Worm (Caenorhabditis elegans) whole organism, L3 larva: ENCODE results near the gene hex-1.

Source experiments
- ZK546.5 ChIP-seq: sonication (generic microtip); optimal IDR thresholded peaks from 2 replicates; lab custom pipeline; 2017; ENCODE audit warnings: missing biosample characterization, missing genetic modification characterization
- ceh-16 ChIP-seq: sonication (generic microtip); optimal IDR thresholded peaks from 2 replicates; lab custom pipeline; 2017; ENCODE audit warnings: missing biosample characterization, missing genetic modification characterization
- ceh-82 ChIP-seq: fragments of 150-350 bp; optimal IDR thresholded peaks from 2 replicates; lab custom pipeline; 2014; ENCODE audit warnings: missing biosample characterization, missing genetic modification characterization
- ceh-9 ChIP-seq: sonication (generic microtip); optimal IDR thresholded peaks from 2 replicates; lab custom pipeline; 2018; ENCODE audit warnings: missing biosample characterization, missing genetic modification characterization
- egl-5 ChIP-seq: fragments of 150-350 bp; optimal IDR thresholded peaks from 2 replicates; lab custom pipeline; 2017; ENCODE audit warnings: missing biosample characterization, missing genetic modification reagents, missing genetic modification characterization, inconsistent platforms
- elt-1 ChIP-seq: fragments of 150-350 bp; optimal IDR thresholded peaks from 2 replicates; lab custom pipeline; 2014; ENCODE audit warnings: missing biosample characterization, missing genetic modification characterization
- elt-2 ChIP-seq: sonication (generic microtip); optimal IDR thresholded peaks from 2 replicates; lab custom pipeline; 2016; ENCODE audit warnings: missing genetic modification reagents, mild to moderate bottlenecking, missing genetic modification characterization, missing compliant biosample characterization
- elt-3 ChIP-seq, 3 experiments: fragments of 150-350 bp in 1 of 3; sonication (generic microtip) in 2 of 3; optimal IDR thresholded peaks; 2 replicates in 2 of 3; 4 replicates in 1 of 3; lab custom pipeline; 2014 to 2017; ENCODE audit warnings: missing biosample characterization in 3 of 3, missing genetic modification characterization in 3 of 3
- fkh-10 ChIP-seq: sonication (generic microtip); optimal IDR thresholded peaks from 2 replicates; lab custom pipeline; 2017; ENCODE audit warnings: missing biosample characterization, missing genetic modification reagents, missing genetic modification characterization
- fos-1 ChIP-seq: fragments of 150-350 bp; optimal IDR thresholded peaks from 2 replicates; lab custom pipeline; 2014; ENCODE audit warnings: missing biosample characterization, missing genetic modification characterization
- jun-1 ChIP-seq: fragments of 150-350 bp; optimal IDR thresholded peaks from 2 replicates; lab custom pipeline; 2014; ENCODE audit warnings: missing biosample characterization, missing genetic modification reagents, missing genetic modification characterization
- mdl-1 ChIP-seq: fragments of 150-350 bp; optimal IDR thresholded peaks from 2 replicates; lab custom pipeline; 2014; ENCODE audit warnings: missing biosample characterization, missing genetic modification characterization
- mml-1 ChIP-seq: fragments of 150-350 bp; sonication (generic microtip); optimal IDR thresholded peaks from 3 replicates; lab custom pipeline; 2014; ENCODE audit warnings: missing biosample characterization, missing genetic modification characterization
- nfya-1 ChIP-seq: sonication (generic microtip); optimal IDR thresholded peaks from 2 replicates; lab custom pipeline; 2017; ENCODE audit warnings: missing genetic modification characterization, mild to moderate bottlenecking, missing compliant biosample characterization, antibody characterized with exemption, moderate library complexity; ENCODE audit not compliant: insufficient read depth
- nhr-11 ChIP-seq: fragments of 150-350 bp; optimal IDR thresholded peaks from 2 replicates; lab custom pipeline; 2014; ENCODE audit warnings: missing biosample characterization, missing genetic modification characterization
- nhr-12 ChIP-seq: fragments of 150-350 bp; optimal IDR thresholded peaks from 2 replicates; lab custom pipeline; 2014; ENCODE audit warnings: missing biosample characterization, missing genetic modification characterization
- nhr-237 ChIP-seq: fragments of 150-350 bp; optimal IDR thresholded peaks from 2 replicates; lab custom pipeline; 2014; ENCODE audit warnings: missing biosample characterization, missing genetic modification characterization
- nhr-28 ChIP-seq: fragments of 150-350 bp; optimal IDR thresholded peaks from 2 replicates; lab custom pipeline; 2014; ENCODE audit warnings: missing biosample characterization, missing genetic modification characterization
- nhr-43 ChIP-seq: sonication (generic microtip); optimal IDR thresholded peaks from 2 replicates; lab custom pipeline; 2016; ENCODE audit warnings: mild to moderate bottlenecking, missing genetic modification characterization, missing compliant biosample characterization; ENCODE audit not compliant: poor library complexity, severe bottlenecking
- nhr-76 ChIP-seq: fragments of 150-350 bp; sonication (generic microtip); optimal IDR thresholded peaks from 5 replicates; lab custom pipeline; 2014; ENCODE audit warnings: missing biosample characterization, missing genetic modification characterization
- pha-4 ChIP-seq: fragments of 150-350 bp; optimal IDR thresholded peaks from 2 replicates; lab custom pipeline; 2014; ENCODE audit warnings: missing biosample characterization, missing genetic modification reagents, missing genetic modification characterization
- pqm-1 ChIP-seq: fragments of 150-350 bp; optimal IDR thresholded peaks from 2 replicates; lab custom pipeline; 2017; ENCODE audit warnings: missing biosample characterization, missing genetic modification characterization, inconsistent platforms
- sea-2 ChIP-seq: fragments of 150-350 bp; sonication (generic microtip); optimal IDR thresholded peaks from 4 replicates; lab custom pipeline; 2014; ENCODE audit warnings: missing biosample characterization, missing genetic modification reagents, missing genetic modification characterization
- skn-1 ChIP-seq: fragments of 150-350 bp; optimal IDR thresholded peaks from 2 replicates; lab custom pipeline; 2014; ENCODE audit warnings: missing biosample characterization, missing genetic modification characterization
- snpc-4 ChIP-seq: fragments of 150-350 bp; optimal IDR thresholded peaks from 2 replicates; lab custom pipeline; 2014; ENCODE audit warnings: missing biosample characterization, missing genetic modification characterization
- tbx-2 ChIP-seq: sonication (generic microtip); optimal IDR thresholded peaks from 2 replicates; lab custom pipeline; 2016; ENCODE audit warnings: mild to moderate bottlenecking, missing genetic modification characterization, missing compliant biosample characterization
- unc-39 ChIP-seq: sonication (generic microtip); optimal IDR thresholded peaks from 4 replicates; lab custom pipeline; 2017; ENCODE audit warnings: missing biosample characterization, missing genetic modification characterization
- unc-62 ChIP-seq: fragments of 150-350 bp; sonication (generic microtip); optimal IDR thresholded peaks from 4 replicates; lab custom pipeline; 2014; ENCODE audit warnings: missing biosample characterization, missing genetic modification reagents, missing genetic modification characterization
- zag-1 ChIP-seq: fragments of 150-350 bp; optimal IDR thresholded peaks from 2 replicates; lab custom pipeline; 2014; ENCODE audit warnings: missing biosample characterization, missing genetic modification characterization
- ztf-4 ChIP-seq: fragments of 150-350 bp; optimal IDR thresholded peaks from 2 replicates; lab custom pipeline; 2014; ENCODE audit warnings: missing biosample characterization, missing genetic modification characterization

Gene hex-1

DNA sequence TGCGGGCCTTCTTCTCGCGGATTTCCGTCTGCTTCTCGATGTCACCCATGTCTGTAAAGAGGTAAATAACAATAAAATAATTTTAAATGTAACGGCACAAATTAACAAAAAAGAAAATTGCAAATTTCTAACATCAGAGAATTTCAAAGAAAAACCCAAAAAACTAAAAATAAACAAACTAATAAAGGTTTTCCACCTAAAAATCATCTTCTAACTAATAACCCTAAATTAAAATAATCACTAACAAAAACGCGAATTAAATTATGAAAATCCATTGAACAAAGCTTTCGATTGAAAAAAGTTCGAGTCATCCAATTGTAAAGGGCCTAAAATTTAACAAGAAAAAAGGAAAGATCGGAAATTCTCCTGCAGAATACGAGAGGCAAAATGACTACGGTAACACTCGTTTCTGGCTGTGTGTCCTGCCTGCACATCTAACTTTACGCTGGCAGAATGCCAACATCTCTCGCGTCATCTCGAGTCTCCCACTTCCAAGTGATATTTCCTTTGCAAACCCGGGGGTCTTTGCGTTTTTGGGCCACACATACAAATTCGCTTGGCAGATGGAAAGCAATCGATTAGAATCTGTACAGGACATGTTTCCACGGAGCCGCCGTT lies 21.7 kb downstream of the hex-1 start, which contains the start of gene rpl-11.2 (continued):
- TF ChIP-seq mml-1 (tag; lab: Kevin White, UChicago) (no peak), nhr-237 (no peak), fkh-10 (peak; percentile 96), ceh-16 (tag; lab: Kevin White, UChicago) (peak; percentile 74), snpc-4 (peak; percentile 94), sea-2 (GFP tag; lab: Kevin White, UChicago) (peak; percentile 86), nfya-1 (peak; percentile 99), elt-3 (tag; optimal IDR thresholded peaks at IDR 0.05; lab: Kevin White, UChicago) (peak in 1 of 3 experiments; percentile 73), nhr-28 (tag; lab: Kevin White, UChicago) (no peak), ZK546.5 (tag; lab: Kevin White, UChicago) (peak; percentile 96), elt-1 (tag; lab: Kevin White, UChicago) (peak; percentile 90), nhr-76 (tag; lab: Kevin White, UChicago) (peak; percentile 63)

DNA sequence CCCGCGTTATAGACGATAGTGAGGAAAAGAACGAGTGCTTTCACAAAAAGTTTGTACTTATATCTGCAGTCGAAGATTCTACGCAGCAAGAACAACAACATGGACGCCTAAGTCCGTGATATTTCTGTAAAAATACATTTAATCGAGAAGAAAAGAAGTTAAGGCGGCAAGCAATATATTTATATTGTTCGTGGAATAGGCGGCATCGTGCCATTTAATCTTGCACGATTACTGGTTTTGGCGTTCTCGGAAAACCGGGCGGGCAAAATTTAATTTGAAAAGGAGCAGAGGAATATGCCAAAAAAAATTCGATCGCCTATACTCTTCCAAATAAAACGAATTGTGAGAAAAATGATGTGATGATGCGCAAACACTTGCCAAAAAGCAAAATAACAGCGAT lies 26.0 kb downstream of the hex-1 start, which contains the start of gene AH9.1:
Gene AH9.1 (minus strand): TSS at position 101 of the 400 bp plus-strand sequence.
- TF ChIP-seq ceh-9 (tag; lab: Kevin White, UChicago): no peak
- TF ChIP-seq elt-3 (tag; optimal IDR thresholded peaks at IDR 0.05; lab: Kevin White, UChicago): no peak
- no peak for TF ChIP-seq mdl-1 (tag; lab: Kevin White, UChicago)
- no peak for TF ChIP-seq nhr-12 (tag; lab: Kevin White, UChicago)
- TF ChIP-seq unc-62 (GFP tag; lab: Kevin White, UChicago): no peak

DNA sequence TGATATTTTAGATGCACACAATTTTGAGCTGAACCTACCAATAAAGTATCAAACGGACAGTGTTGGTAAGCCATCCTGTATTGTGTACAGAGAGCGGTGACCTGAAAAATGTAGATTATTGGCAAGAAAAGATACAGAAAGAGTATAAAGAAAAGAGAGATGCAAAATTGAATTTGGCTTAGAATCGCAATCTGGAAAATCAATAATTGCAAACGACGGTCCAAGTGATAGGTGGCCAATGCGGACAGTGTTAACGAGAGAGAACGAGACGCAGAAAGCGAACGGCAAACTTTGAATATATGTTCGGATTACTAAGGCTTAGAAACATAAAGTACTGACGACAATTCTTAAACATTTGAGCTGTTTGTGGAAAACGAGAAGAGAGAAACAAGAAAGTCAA lies 37.1 kb downstream of the hex-1 start, which contains the start of gene crn-4:
Gene crn-4 (minus strand): TSS at position 101 of the 400 bp plus-strand sequence.
- TF ChIP-seq nhr-11 (tag; lab: Kevin White, UChicago) (no peak), nhr-237 (no peak), unc-62 (GFP tag; lab: Kevin White, UChicago) (no peak), fos-1 (tag; lab: Kevin White, UChicago) (no peak), skn-1 (tag; lab: Kevin White, UChicago) (no peak), unc-39 (tag; lab: Kevin White, UChicago) (no peak)

DNA sequence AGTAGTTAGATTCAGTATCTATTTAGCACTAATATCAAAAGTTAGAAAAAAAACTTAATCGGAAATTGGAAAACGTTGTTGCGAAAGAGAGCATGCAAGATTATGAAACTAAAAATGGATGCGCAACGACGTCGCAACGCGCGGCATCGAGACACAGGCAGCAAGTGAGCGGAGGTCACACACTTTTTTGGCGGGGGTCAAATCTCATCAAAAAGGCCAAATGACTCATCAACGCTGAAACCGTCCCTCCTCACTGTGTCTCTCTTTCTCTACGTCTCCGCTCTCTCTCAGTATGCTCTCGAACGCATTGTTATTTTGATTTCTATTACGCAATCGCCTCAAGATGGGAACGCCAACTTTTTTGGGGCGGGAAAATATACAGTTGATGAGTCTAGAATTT lies 37.5 kb downstream of the hex-1 start:
- TF ChIP-seq ceh-82 (tag; lab: Kevin White, UChicago): no peak
- TF ChIP-seq pqm-1 (tag; lab: Kevin White, UChicago): peak; percentile 11
- TF ChIP-seq ztf-4 (tag; lab: Kevin White, UChicago): no peak
- TF ChIP-seq nhr-237: no peak
- TF ChIP-seq pha-4 (tag; lab: Kevin White, UChicago): peak; percentile 0
- TF ChIP-seq mml-1 (tag; lab: Kevin White, UChicago): no peak
- TF ChIP-seq elt-3 (tag; optimal IDR thresholded peaks at IDR 0.05; lab: Kevin White, UChicago): no peak
- TF ChIP-seq zag-1 (tag; lab: Kevin White, UChicago): no peak
- no peak for TF ChIP-seq egl-5 (tag; lab: Kevin White, UChicago)
- peak; percentile 48 for TF ChIP-seq jun-1
- no peak for TF ChIP-seq unc-39 (tag; lab: Kevin White, UChicago)
- TF ChIP-seq elt-2 (tag; lab: Kevin White, UChicago): peak; percentile 10
- no peak for TF ChIP-seq nhr-28 (tag; lab: Kevin White, UChicago)
- TF ChIP-seq, all 47 proteins: peak for 4

DNA sequence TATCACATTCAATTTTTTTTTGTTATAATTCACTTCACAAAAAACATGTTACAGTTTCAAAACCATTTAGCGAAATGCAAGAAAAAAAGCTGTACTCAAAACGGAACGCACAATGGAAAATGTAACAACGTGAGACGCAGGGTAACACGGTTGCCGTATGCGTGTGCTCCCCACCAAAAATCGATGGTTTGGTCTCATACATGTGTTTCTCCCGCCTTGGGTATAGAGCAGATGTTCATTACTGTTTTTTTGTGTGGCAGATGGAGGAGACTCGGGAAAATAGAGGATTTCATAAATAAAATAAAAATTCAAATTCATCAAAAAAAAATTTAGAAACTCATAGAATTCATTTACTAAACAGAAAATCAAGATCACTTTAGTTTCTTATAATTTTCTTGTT lies 40.1 kb downstream of the hex-1 start, which contains the start of gene AH9.3:
Gene AH9.3 (minus strand): TSS at position 101 of the 400 bp plus-strand sequence.
- TF ChIP-seq tbx-2 (tag; lab: Kevin White, UChicago): no peak
- TF ChIP-seq unc-62 (GFP tag; lab: Kevin White, UChicago): no peak
- TF ChIP-seq nhr-43 (tag; lab: Kevin White, UChicago): no peak

DNA sequence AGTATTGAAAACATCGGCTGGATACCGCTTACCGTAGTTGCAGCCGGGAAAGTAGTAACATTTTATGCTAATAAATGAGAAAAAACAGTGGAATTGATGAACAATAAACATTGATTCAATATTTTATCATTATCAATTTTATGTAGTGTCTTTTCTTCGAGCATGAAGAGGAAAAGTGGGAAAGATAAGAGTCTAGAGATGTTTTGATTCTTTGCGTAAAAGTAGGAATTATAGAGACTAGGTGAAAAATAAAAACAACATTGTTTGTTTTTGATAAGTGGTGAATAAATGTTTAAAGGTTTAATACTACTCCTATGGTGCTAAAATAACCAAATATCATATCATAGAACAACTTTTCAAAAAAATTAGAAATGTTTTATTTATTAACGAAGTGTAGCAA lies 41.5 kb downstream of the hex-1 start:
- TF ChIP-seq mdl-1 (tag; lab: Kevin White, UChicago) (no peak), elt-2 (tag; lab: Kevin White, UChicago) (peak; percentile 48), pha-4 (tag; lab: Kevin White, UChicago) (peak; percentile 57), pqm-1 (tag; lab: Kevin White, UChicago) (peak; percentile 49)
